Fruit fly (Drosophila melanogaster) whole organism, pupa: ENCODE results near the gene CG31100.

ENCODE experiments used
- CG10348 ChIP-seq: fragments of 200-800 bp; sonication (Bioruptor generic); IDR thresholded peaks from 2 replicates; pipeline ENCODE4 v1.3.6; 2022; ENCODE audit warnings: missing biosample characterization, missing genetic modification characterization
- CG12605 ChIP-seq: fragments of 200-800 bp; sonication (Bioruptor generic); IDR thresholded peaks from 2 replicates; pipeline ENCODE4 v1.3.6; 2022; ENCODE audit warnings: missing biosample characterization, missing genetic modification characterization
- CG13204 ChIP-seq: fragments of 200-800 bp; sonication (Bioruptor generic); optimal IDR thresholded peaks from 2 replicates; lab custom pipeline; 2018; ENCODE audit warnings: missing biosample characterization, mild to moderate bottlenecking, missing genetic modification characterization, moderate library complexity
- CG17806 ChIP-seq: fragments of 200-800 bp; sonication (Bioruptor generic); optimal IDR thresholded peaks from 2 replicates; lab custom pipeline; 2018; ENCODE audit warnings: missing biosample characterization, mild to moderate bottlenecking, missing genetic modification characterization, moderate library complexity
- CG34367 ChIP-seq: fragments of 200-800 bp; sonication (Bioruptor generic); optimal IDR thresholded peaks from 2 replicates; lab custom pipeline; 2018; ENCODE audit warnings: missing biosample characterization, mild to moderate bottlenecking, missing genetic modification characterization
- CG4496 ChIP-seq: fragments of 200-800 bp; sonication (Bioruptor generic); IDR thresholded peaks from 3 replicates; pipeline ENCODE4 v1.3.6; 2022; ENCODE audit warnings: missing biosample characterization, missing genetic modification characterization
- CG8159 ChIP-seq: fragments of 200-800 bp; sonication (Bioruptor generic); optimal IDR thresholded peaks from 3 replicates; lab custom pipeline; 2018; ENCODE audit warnings: missing biosample characterization, mild to moderate bottlenecking, missing genetic modification characterization, moderate library complexity
- CG9948 ChIP-seq: fragments of 200-800 bp; sonication (Bioruptor generic); optimal IDR thresholded peaks from 2 replicates; lab custom pipeline; 2018; ENCODE audit warnings: missing biosample characterization, mild to moderate bottlenecking, missing genetic modification characterization, moderate library complexity
- D1 ChIP-seq: fragments of 200-800 bp; sonication (Bioruptor generic); optimal IDR thresholded peaks from 2 replicates; lab custom pipeline; 2018; ENCODE audit warnings: missing biosample characterization, mild to moderate bottlenecking, missing genetic modification characterization, moderate library complexity
- EcR ChIP-seq: fragments of 200-800 bp; sonication (Bioruptor generic); optimal IDR thresholded peaks from 3 replicates; lab custom pipeline; 2019; ENCODE audit warnings: missing biosample characterization, missing genetic modification characterization, mild to moderate bottlenecking, moderate library complexity, missing genetic modification reagents
- Pif1B ChIP-seq: fragments of 200-800 bp; sonication (Bioruptor generic); optimal IDR thresholded peaks from 3 replicates; lab custom pipeline; 2016; ENCODE audit warnings: missing biosample characterization, missing genetic modification characterization
- Snoo ChIP-seq: fragments of 200-800 bp; sonication (Bioruptor generic); optimal IDR thresholded peaks from 3 replicates; lab custom pipeline; 2017; ENCODE audit warnings: missing biosample characterization, mild to moderate bottlenecking, missing genetic modification characterization, inconsistent platforms

dm6 chr3R:8969926-8970306 lies 33.5 kb downstream of the CG31100 start:
- TF ChIP-seq CG8159 (no peak), Pif1B (no peak), CG12605 (no peak), CG9948 (tag; lab: Kevin White, UChicago) (no peak), CG10348 (GFP tag; lab: Robert Waterston, UW) (no peak), EcR (GFP tag; lab: Kevin White, UChicago) (no peak), Snoo (no peak), CG4496 (no peak), CG34367 (tag; lab: Kevin White, UChicago) (no peak), D1 (tag; lab: Kevin White, UChicago) (no peak), CG13204 (GFP tag; lab: Kevin White, UChicago) (no peak), CG17806 (tag; lab: Kevin White, UChicago) (no peak)
